Fruit fly (Drosophila melanogaster) whole organism, embryonic: ENCODE data around the gene CG33939.

ENCODE experiments used
- Aef1 ChIP-seq: fragments of 200-800 bp; sonication (Bioruptor generic); IDR thresholded peaks from 3 replicates; pipeline ENCODE4 v1.3.6; 2022; ENCODE audit warnings: missing biosample characterization, missing genetic modification characterization
- CG10321 ChIP-seq: fragments of 200-800 bp; sonication (Bioruptor generic); IDR thresholded peaks from 2 replicates; pipeline ENCODE4 v1.3.6; 2022; ENCODE audit warnings: missing biosample characterization, missing genetic modification characterization
- CG1603 ChIP-seq: fragments of 200-800 bp; sonication (Bioruptor generic); optimal IDR thresholded peaks from 2 replicates; lab custom pipeline; 2019; ENCODE audit warnings: missing biosample characterization, mild to moderate bottlenecking, missing genetic modification characterization, moderate library complexity
- CG17829 ChIP-seq: fragments of 200-800 bp; optimal IDR thresholded peaks from 2 replicates; lab custom pipeline; 2019; ENCODE audit warnings: missing biosample characterization, mild to moderate bottlenecking, missing genetic modification characterization, moderate library complexity
- CG18011 ChIP-seq: fragments of 200-800 bp; sonication (Bioruptor generic); optimal IDR thresholded peaks from 2 replicates; lab custom pipeline; 2017; ENCODE audit warnings: missing biosample characterization, missing genetic modification characterization, mild to moderate bottlenecking, moderate library complexity, missing genotype
- CG18599 ChIP-seq: fragments of 200-800 bp; sonication (Bioruptor generic); optimal IDR thresholded peaks from 3 replicates; lab custom pipeline; 2017; ENCODE audit warnings: missing biosample characterization, missing genetic modification characterization, mild to moderate bottlenecking, moderate library complexity, missing genetic modification reagents
- CG2678 ChIP-seq: fragments of 200-800 bp; sonication (Bioruptor generic); optimal IDR thresholded peaks from 3 replicates; lab custom pipeline; 2019; ENCODE audit warnings: missing biosample characterization, mild to moderate bottlenecking, missing genetic modification characterization, moderate library complexity
- CG42726 ChIP-seq: fragments of 200-800 bp; sonication (Bioruptor generic); IDR thresholded peaks from 2 replicates; pipeline ENCODE4 v1.3.6; 2022; ENCODE audit warnings: missing biosample characterization, missing genetic modification characterization; ENCODE audit not compliant: partially characterized antibody
- CG4360 ChIP-seq: fragments of 200-800 bp; sonication (Bioruptor generic); IDR thresholded peaks from 2 replicates; pipeline ENCODE4 v1.3.6; 2022; ENCODE audit warnings: missing biosample characterization, missing genetic modification characterization
- CG43689 ChIP-seq: fragments of 200-800 bp; sonication (Bioruptor generic); IDR thresholded peaks from 2 replicates; pipeline ENCODE4 v1.3.6; 2022; ENCODE audit warnings: missing biosample characterization, missing genetic modification characterization
- CG5180 ChIP-seq: fragments of 200-800 bp; sonication (Bioruptor generic); optimal IDR thresholded peaks from 3 replicates; lab custom pipeline; 2017; ENCODE audit warnings: missing biosample characterization, missing genetic modification characterization, mild to moderate bottlenecking, moderate library complexity, missing genetic modification reagents
- CG6791 ChIP-seq: fragments of 200-800 bp; sonication (Bioruptor generic); IDR thresholded peaks from 3 replicates; pipeline ENCODE4 v1.3.6; 2022; ENCODE audit warnings: missing biosample characterization, missing genetic modification characterization; ENCODE audit not compliant: partially characterized antibody
- CG6813 ChIP-seq: fragments of 200-800 bp; sonication (Bioruptor generic); optimal IDR thresholded peaks from 2 replicates; lab custom pipeline; 2017; ENCODE audit warnings: missing biosample characterization, missing genetic modification characterization, mild to moderate bottlenecking, moderate library complexity, missing genetic modification reagents
- CG9609 ChIP-seq: fragments of 200-800 bp; sonication (Bioruptor generic); optimal IDR thresholded peaks from 3 replicates; lab custom pipeline; 2016; ENCODE audit warnings: missing biosample characterization, missing genetic modification characterization
- Camta ChIP-seq: fragments of 200-800 bp; sonication (Bioruptor generic); optimal IDR thresholded peaks from 2 replicates; lab custom pipeline; 2016; ENCODE audit warnings: missing biosample characterization, missing genetic modification characterization
- CrebB ChIP-seq: fragments of 200-800 bp; sonication (Bioruptor generic); optimal IDR thresholded peaks from 3 replicates; lab custom pipeline; 2018; ENCODE audit warnings: missing biosample characterization, mild to moderate bottlenecking, missing genetic modification characterization
- Deaf1 ChIP-seq: fragments of 200-800 bp; optimal IDR thresholded peaks from 3 replicates; lab custom pipeline; 2019; ENCODE audit warnings: missing biosample characterization, mild to moderate bottlenecking, missing genetic modification characterization, moderate library complexity
- Dref ChIP-seq: fragments of 200-800 bp; sonication (Bioruptor generic); IDR thresholded peaks from 2 replicates; pipeline ENCODE4 v1.3.6; 2022; ENCODE audit warnings: missing biosample characterization, missing genetic modification characterization
- GATAe ChIP-seq: fragments of 200-800 bp; sonication (Bioruptor generic); conservative IDR thresholded peaks from 2 replicates; pipeline ENCODE4 v1.3.6; 2022; ENCODE audit warnings: missing biosample characterization, missing genetic modification characterization
- HLH4C ChIP-seq: fragments of 200-800 bp; sonication (Bioruptor generic); IDR thresholded peaks from 3 replicates; pipeline ENCODE4 v1.3.6; 2022; ENCODE audit warnings: missing biosample characterization, missing genetic modification characterization; ENCODE audit not compliant: partially characterized antibody
- Hr78 ChIP-seq, 2 experiments: fragments of 200-800 bp in 1 of 2; fragments of >200 bp in 1 of 2; sonication (Bioruptor generic) in 1 of 2; optimal IDR thresholded peaks; 2 replicates each; lab custom pipeline; 2017 to 2019; ENCODE audit warnings: missing biosample characterization in 2 of 2, missing genetic modification characterization in 2 of 2, mild to moderate bottlenecking in 1 of 2, moderate library complexity in 1 of 2
- Jarid2 ChIP-seq: fragments of 200-800 bp; sonication (Bioruptor generic); optimal IDR thresholded peaks from 3 replicates; lab custom pipeline; 2017; ENCODE audit warnings: mild to moderate bottlenecking, missing biosample characterization, missing genetic modification reagents, missing genetic modification characterization
- Med ChIP-seq: fragments of 200-800 bp; sonication (Bioruptor generic); peaks from one replicate; lab custom pipeline; 2016; ENCODE audit warnings: missing biosample characterization, missing genetic modification characterization, mild to moderate bottlenecking, inconsistent platforms, moderate library complexity
- NC2α ChIP-seq: fragments of 200-800 bp; sonication (Bioruptor generic); optimal IDR thresholded peaks from 2 replicates; lab custom pipeline; 2016; ENCODE audit warnings: missing biosample characterization, missing genetic modification characterization
- Oli ChIP-seq: fragments of 200-800 bp; sonication (Bioruptor generic); optimal IDR thresholded peaks from 2 replicates; lab custom pipeline; 2018; ENCODE audit warnings: missing biosample characterization, mild to moderate bottlenecking, missing genetic modification characterization, moderate library complexity
- Optix ChIP-seq: fragments of 200-800 bp; sonication (Bioruptor generic); IDR thresholded peaks from 3 replicates; pipeline ENCODE4 v1.3.6; 2022; ENCODE audit warnings: missing biosample characterization, missing genetic modification characterization
- Six4 ChIP-seq: fragments of 200-800 bp; sonication (Bioruptor generic); optimal IDR thresholded peaks from 2 replicates; lab custom pipeline; 2016; ENCODE audit warnings: missing biosample characterization, missing genetic modification characterization
- bbx ChIP-seq: fragments of 200-800 bp; sonication (Bioruptor generic); IDR thresholded peaks from 2 replicates; pipeline ENCODE4 v1.3.6; 2022; ENCODE audit warnings: missing biosample characterization, missing genetic modification characterization; ENCODE audit not compliant: partially characterized antibody
- caup ChIP-seq: fragments of 200-800 bp; sonication (Bioruptor generic); optimal IDR thresholded peaks from 3 replicates; lab custom pipeline; 2017; ENCODE audit warnings: missing biosample characterization, mild to moderate bottlenecking, missing genetic modification characterization, moderate library complexity; ENCODE audit not compliant: severe bottlenecking
- cg ChIP-seq: fragments of 200-800 bp; sonication (Bioruptor generic); optimal IDR thresholded peaks from 3 replicates; lab custom pipeline; 2019; ENCODE audit warnings: missing biosample characterization, mild to moderate bottlenecking, missing genetic modification characterization, moderate library complexity
- chinmo ChIP-seq: fragments of 200-800 bp; sonication (Bioruptor generic); IDR thresholded peaks from 4 replicates; pipeline ENCODE4 v1.3.6; 2022; ENCODE audit warnings: missing biosample characterization, missing genetic modification characterization; ENCODE audit not compliant: partially characterized antibody
- chn ChIP-seq: fragments of 200-800 bp; sonication (Bioruptor generic); optimal IDR thresholded peaks from 2 replicates; lab custom pipeline; 2016; ENCODE audit warnings: missing biosample characterization, missing genetic modification characterization
- crol ChIP-seq: fragments of 200-800 bp; sonication (Bioruptor generic); IDR thresholded peaks from 2 replicates; pipeline ENCODE4 v1.3.6; 2022; ENCODE audit warnings: missing biosample characterization, missing genetic modification characterization
- cwo ChIP-seq: fragments of 200-800 bp; sonication (Bioruptor generic); optimal IDR thresholded peaks from 3 replicates; lab custom pipeline; 2017; ENCODE audit warnings: missing biosample characterization, missing genetic modification characterization, mild to moderate bottlenecking, moderate library complexity, missing genetic modification reagents
- dati ChIP-seq: fragments of 200-800 bp; sonication (Bioruptor generic); IDR thresholded peaks from 2 replicates; pipeline ENCODE4 v1.3.6; 2022; ENCODE audit warnings: missing biosample characterization, missing genetic modification characterization
- dm ChIP-seq: fragments of 200-800 bp; sonication (Bioruptor generic); optimal IDR thresholded peaks from 3 replicates; lab custom pipeline; 2016; ENCODE audit warnings: missing biosample characterization, missing genetic modification characterization
- ewg ChIP-seq: fragments of 200-800 bp; sonication (Bioruptor generic); optimal IDR thresholded peaks from 3 replicates; lab custom pipeline; 2017; ENCODE audit warnings: mild to moderate bottlenecking, missing biosample characterization, missing genetic modification reagents, missing genetic modification characterization
- ftz-f1 ChIP-seq: fragments of 200-800 bp; sonication (Bioruptor generic); optimal IDR thresholded peaks from 2 replicates; lab custom pipeline; 2016; ENCODE audit warnings: missing biosample characterization, missing genetic modification characterization
- kay ChIP-seq: fragments of 200-800 bp; sonication (Bioruptor generic); optimal IDR thresholded peaks from 2 replicates; lab custom pipeline; 2016; ENCODE audit warnings: missing biosample characterization, missing genetic modification characterization
- otp ChIP-seq: fragments of 200-800 bp; sonication (Bioruptor generic); IDR thresholded peaks from 3 replicates; pipeline ENCODE4, ENCODE4 v1.3.6; 2022; ENCODE audit warnings: missing biosample characterization, missing genetic modification characterization
- repo ChIP-seq: fragments of 200-800 bp; sonication (Bioruptor generic); optimal IDR thresholded peaks from 2 replicates; lab custom pipeline; 2016; ENCODE audit warnings: missing biosample characterization, missing genetic modification characterization
- sens ChIP-seq: fragments of 200-800 bp; sonication (Bioruptor generic); peaks from one replicate; lab custom pipeline; 2016; ENCODE audit warnings: missing biosample characterization, missing genetic modification characterization
- shn ChIP-seq: fragments of 200-800 bp; sonication (Bioruptor generic); optimal IDR thresholded peaks from 3 replicates; lab custom pipeline; 2016; ENCODE audit warnings: missing biosample characterization, missing genetic modification characterization
- sr ChIP-seq: fragments of 200-800 bp; sonication (Bioruptor generic); IDR thresholded peaks from 3 replicates; pipeline ENCODE4 v1.3.6; 2022; ENCODE audit warnings: missing biosample characterization, missing genetic modification characterization
- zen2 ChIP-seq: fragments of 200-800 bp; sonication (Bioruptor generic); IDR thresholded peaks from 3 replicates; pipeline ENCODE4 v1.3.6; 2022; ENCODE audit warnings: missing biosample characterization, missing genetic modification characterization; ENCODE audit not compliant: partially characterized antibody

CG33939 gene

DNA sequence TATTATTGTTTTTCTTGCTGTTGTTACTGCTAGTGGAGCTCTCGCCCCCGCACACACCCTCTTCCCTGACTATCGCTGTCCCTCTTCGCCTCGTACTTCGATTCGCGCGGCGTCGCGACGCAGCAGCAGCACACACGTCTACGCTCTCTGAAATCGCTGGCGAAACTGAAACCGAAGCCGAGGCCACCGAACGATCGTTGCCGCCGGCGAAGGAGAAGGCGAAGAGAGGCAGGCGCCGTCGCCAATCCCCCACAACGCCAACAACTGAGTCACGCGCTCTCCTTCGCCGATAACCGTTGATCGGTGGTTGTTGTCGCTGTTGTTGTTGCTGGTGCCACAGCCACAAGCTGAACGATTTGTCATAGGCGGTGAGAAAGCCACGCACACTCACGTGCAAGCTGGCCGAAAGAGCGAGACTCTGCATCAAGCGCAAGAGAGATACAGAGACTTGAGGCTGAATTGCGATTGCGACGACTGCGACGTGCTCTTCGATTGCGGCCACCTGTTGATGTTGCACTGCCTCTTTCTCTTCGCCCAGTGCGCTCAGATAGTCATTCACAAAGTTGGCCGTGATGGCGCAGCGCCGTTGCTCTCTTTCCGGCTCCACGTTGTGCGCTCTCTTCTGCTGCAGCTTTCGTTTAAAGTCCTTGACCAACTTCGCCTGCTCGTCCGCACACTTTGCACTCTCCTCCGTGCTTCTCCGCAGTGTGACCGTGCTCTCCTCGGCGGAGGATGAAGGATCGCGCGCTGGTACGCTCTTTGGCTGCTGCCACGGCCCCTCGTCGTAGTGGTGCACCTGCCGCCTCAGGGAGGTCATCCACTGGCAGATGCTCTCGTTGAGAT lies 21.2 kb downstream of the CG33939 start (continued):
- TF ChIP-seq CG42726 (GFP tag; lab: Robert Waterston, UW) (peak; percentile 63; the same call in 1 of the 2 replicates), Optix (GFP tag; lab: Robert Waterston, UW) (no peak), CG5180 (GFP tag; lab: Kevin White, UChicago) (peak; percentile 6), Six4 (GFP tag; lab: Kevin White, UChicago) (no peak), Jarid2 (GFP tag; lab: Kevin White, UChicago) (peak; percentile 99), dm (GFP tag; lab: Kevin White, UChicago) (no peak), CG2678 (tag; lab: Kevin White, UChicago) (peak; percentile 5), CG18599 (GFP tag; lab: Kevin White, UChicago) (peak; percentile 48), CG9609 (GFP tag; lab: Kevin White, UChicago) (peak; percentile 9), CG10321 (0 out of 2 replicates have a peak, but pooled peaks have one; percentile 36), Deaf1 (peak; percentile 98), GATAe (GFP tag; lab: Robert Waterston, UW) (no peak), CG6791 (GFP tag; lab: Robert Waterston, UW) (0 out of 3 replicates have a peak, but pooled peaks have one; percentile 17), Oli (tag; lab: Kevin White, UChicago) (no peak), cg (GFP tag; lab: Kevin White, UChicago) (peak; percentile 63), chn (no peak), dati (0 out of 2 replicates have a peak, but pooled peaks have one; percentile 4), ftz-f1 (peak; percentile 94), otp (GFP tag; lab: Robert Waterston, UW) (peak; percentile 4; the same call in 1 of the 3 replicates), Hr78 (GFP tag; optimal IDR thresholded peaks at IDR 0.05; lab: Kevin White, UChicago) (peak in 1 of 2 experiments; percentile 63), CG1603 (tag; lab: Kevin White, UChicago) (peak; percentile 2), CG17829 (peak; percentile 22), crol (GFP tag; lab: Robert Waterston, UW) (peak; percentile 96), bbx (peak; percentile 69), CG18011 (peak; percentile 22), Med (peak; percentile 80), sr (GFP tag; lab: Robert Waterston, UW) (0 out of 3 replicates have a peak, but pooled peaks have one; percentile 50), chinmo (GFP tag; lab: Robert Waterston, UW) (peak; percentile 94), kay (GFP tag; lab: Kevin White, UChicago) (peak; percentile 88), HLH4C (peak; percentile 28; the same call in 1 of the 3 replicates), CG6813 (GFP tag; lab: Kevin White, UChicago) (peak; percentile 28), Aef1 (GFP tag; lab: Robert Waterston, UW) (peak; percentile 54; the same call in 1 of the 3 replicates), CG4360 (GFP tag; lab: Robert Waterston, UW) (peak; percentile 96), Dref (GFP tag; lab: Robert Waterston, UW) (0 out of 2 replicates have a peak, but pooled peaks have one; percentile 29), sens (peak; percentile 80), zen2 (GFP tag; lab: Robert Waterston, UW) (0 out of 3 replicates have a peak, but pooled peaks have one; percentile 46), Camta (no peak), cwo (GFP tag; lab: Kevin White, UChicago) (peak; percentile 91), CG43689 (GFP tag; lab: Robert Waterston, UW) (no peak), repo (GFP tag; lab: Kevin White, UChicago) (no peak), caup (GFP tag; lab: Kevin White, UChicago) (peak; percentile 12), NC2α (GFP tag; lab: Kevin White, UChicago) (peak; percentile 61), shn (GFP tag; lab: Kevin White, UChicago) (peak; percentile 13), ewg (GFP tag; lab: Kevin White, UChicago) (no peak), CrebB (peak; percentile 18)
